Fruit fly (Drosophila melanogaster): Measurements from ENCODE around the gene tna.

Gene tna

DNA sequence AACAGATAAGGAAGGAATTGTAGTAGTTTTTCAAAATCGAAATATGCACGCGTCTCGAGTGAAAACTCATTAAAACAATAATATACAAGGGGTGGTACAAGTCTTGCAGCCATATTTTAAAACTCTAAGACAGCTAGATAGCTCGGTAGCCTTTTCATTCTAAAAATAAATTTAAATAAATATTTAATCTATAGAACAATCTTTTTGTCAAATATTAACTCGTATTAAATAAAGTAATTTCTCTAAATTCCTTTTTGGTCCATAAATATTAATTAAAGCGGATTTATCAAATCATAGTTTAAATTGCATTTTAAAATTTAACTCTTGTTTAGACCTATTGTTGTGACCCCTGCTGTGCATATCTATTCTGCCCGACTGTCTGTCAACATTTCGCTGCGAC, 7.9 kb downstream of the tna start (continued):
- TF ChIP-seq CG1529 (GFP tag; optimal IDR thresholded peaks at IDR 0.05) (peak; percentile 73), Abd-B (GFP tag; optimal IDR thresholded peaks at IDR 0.05) (peak; percentile 37), CG11723 (GFP tag; optimal IDR thresholded peaks at IDR 0.05) (peak; percentile 47), CG4820 (GFP tag; optimal IDR thresholded peaks at IDR 0.05) (peak; percentile 47), CG6689 (GFP tag; IDR thresholded peaks at IDR 0.05) (peak; percentile 44; the same call in 1 of the 2 replicates), nmo (GFP tag; optimal IDR thresholded peaks at IDR 0.05) (peak; percentile 79), CG10209 (GFP tag; optimal IDR thresholded peaks at IDR 0.05) (peak; percentile 63), CG1233 (GFP tag; optimal IDR thresholded peaks at IDR 0.05) (peak; percentile 11), CG10959 (GFP tag; IDR thresholded peaks at IDR 0.05) (peak; percentile 35; the same call in 1 of the 2 replicates), Dek (tag; optimal IDR thresholded peaks at IDR 0.05) (no peak), CG15696 (tag; optimal IDR thresholded peaks at IDR 0.05) (peak; percentile 81), CG11456 (GFP tag; IDR thresholded peaks at IDR 0.05) (no peak), Kr (GFP tag; optimal IDR thresholded peaks at IDR 0.05) (no peak), H15 (GFP tag; IDR thresholded peaks at IDR 0.05) (no peak), ara (GFP tag; IDR thresholded peaks at IDR 0.05) (peak; percentile 58; the same call in 1 of the 2 replicates), CG14965 (GFP tag; optimal IDR thresholded peaks at IDR 0.05; ENCODE audit: borderline replicate concordance) (no peak), pan (optimal IDR thresholded peaks at IDR 0.05) (no peak), pan (GFP tag; optimal IDR thresholded peaks at IDR 0.05 in 1 of 2, IDR thresholded peaks at IDR 0.05 in 1 of 2) (peak in 1 of 2 experiments; percentile 49), CG3281 (GFP tag; optimal IDR thresholded peaks at IDR 0.05) (peak; percentile 31), CG30403 (GFP tag; optimal IDR thresholded peaks at IDR 0.05) (peak; percentile 50), CG8290 (GFP tag; optimal IDR thresholded peaks at IDR 0.05) (peak; percentile 6), CG8290 (tag; optimal IDR thresholded peaks at IDR 0.05) (no peak), CG8089 (GFP tag; optimal IDR thresholded peaks at IDR 0.05) (no peak), Usf (GFP tag; optimal IDR thresholded peaks at IDR 0.05) (peak; percentile 17), CTCF (GFP tag; optimal IDR thresholded peaks at IDR 0.05) (no peak), Eip74EF (GFP tag; optimal IDR thresholded peaks at IDR 0.05) (peak in 1 of 2 experiments; percentile 57), Dref (GFP tag; IDR thresholded peaks at IDR 0.05) (no peak), E2f1 (GFP tag; IDR thresholded peaks at IDR 0.05) (no peak), org-1 (GFP tag; optimal IDR thresholded peaks at IDR 0.05) (peak; percentile 38), sug (tag; optimal IDR thresholded peaks at IDR 0.05) (peak; percentile 2), CG9437 (GFP tag; optimal IDR thresholded peaks at IDR 0.05) (peak; percentile 64), tup (GFP tag; optimal IDR thresholded peaks at IDR 0.05) (no peak), ewg (GFP tag; optimal IDR thresholded peaks at IDR 0.05) (peak; percentile 44), CG18764 (GFP tag; optimal IDR thresholded peaks at IDR 0.05) (peak; percentile 0), Sox102F (GFP tag; optimal IDR thresholded peaks at IDR 0.05) (peak; percentile 58), Chrac-16 (GFP tag; optimal IDR thresholded peaks at IDR 0.05) (peak; percentile 28), salm (tag; optimal IDR thresholded peaks at IDR 0.05) (peak; percentile 15), stwl (tag; optimal IDR thresholded peaks at IDR 0.05) (peak; percentile 2), Ssrp (tag; optimal IDR thresholded peaks at IDR 0.05) (peak; percentile 76), dati (GFP tag; IDR thresholded peaks at IDR 0.05) (no peak), unpg (GFP tag; optimal IDR thresholded peaks at IDR 0.05) (peak; percentile 44), CG7928 (GFP tag; optimal IDR thresholded peaks at IDR 0.05) (no peak), CG18599 (GFP tag; optimal IDR thresholded peaks at IDR 0.05) (peak; percentile 63), CG7357 (GFP tag; IDR thresholded peaks at IDR 0.05) (no peak; the same call in 2 of the 3 replicates), dm (GFP tag; optimal IDR thresholded peaks at IDR 0.05) (no peak), NC2β (GFP tag; optimal IDR thresholded peaks at IDR 0.05) (no peak), Mad (GFP tag; optimal IDR thresholded peaks at IDR 0.05) (no peak), MBD-R2 (GFP tag; IDR thresholded peaks at IDR 0.05) (no peak), Hr3 (GFP tag; optimal IDR thresholded peaks at IDR 0.05) (peak; percentile 59), schlank (tag; optimal IDR thresholded peaks at IDR 0.05) (no peak), prd (optimal IDR thresholded peaks at IDR 0.05) (no peak), prd (GFP tag; IDR thresholded peaks at IDR 0.05) (peak; percentile 47; the same call in 2 of the 3 replicates)

All from whole organism, embryonic.